Worm (Caenorhabditis elegans): ENCODE results near the gene xrn-2.
A peak's percentile ranks its signal among the peaks of the same experiment; 100 is the strongest.

The xrn-2 gene

DNA sequence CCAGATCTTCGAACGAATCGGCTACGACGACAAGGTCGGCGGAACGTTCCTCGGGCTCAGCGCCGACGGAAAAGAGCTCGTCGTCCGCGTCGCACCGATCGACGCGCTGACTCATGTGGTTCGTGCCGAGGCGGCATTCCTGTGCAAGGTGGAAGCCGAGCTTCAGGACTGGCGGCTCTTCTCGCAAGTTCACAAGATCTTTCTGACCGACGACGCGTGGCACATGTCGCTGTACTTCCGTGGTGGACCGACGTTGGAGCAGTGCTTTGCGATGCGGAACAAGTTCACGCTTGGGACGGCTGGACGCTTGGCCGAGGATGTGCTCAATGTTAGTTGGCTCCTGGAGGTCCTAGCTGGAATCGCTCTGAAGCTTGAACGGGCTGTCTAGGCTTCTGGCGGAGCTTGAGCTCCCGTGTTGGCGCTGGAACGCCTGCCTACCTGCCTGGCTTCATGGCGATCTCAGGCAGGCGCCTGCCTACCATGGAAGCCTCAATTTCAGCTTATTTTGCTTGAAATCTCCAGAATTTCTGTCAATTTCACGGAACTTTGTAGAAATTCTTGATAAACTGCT, 16.6 kb upstream of the xrn-2 start:
- TF ChIP-seq mdl-1 (tag; optimal IDR thresholded peaks at IDR 0.05) (no peak), mml-1 (tag; optimal IDR thresholded peaks at IDR 0.05) (no peak), nhr-77 (tag; optimal IDR thresholded peaks at IDR 0.05) (no peak), lsy-12 (tag; optimal IDR thresholded peaks at IDR 0.05) (no peak), aly-2 (tag; optimal IDR thresholded peaks at IDR 0.05) (no peak)

DNA sequence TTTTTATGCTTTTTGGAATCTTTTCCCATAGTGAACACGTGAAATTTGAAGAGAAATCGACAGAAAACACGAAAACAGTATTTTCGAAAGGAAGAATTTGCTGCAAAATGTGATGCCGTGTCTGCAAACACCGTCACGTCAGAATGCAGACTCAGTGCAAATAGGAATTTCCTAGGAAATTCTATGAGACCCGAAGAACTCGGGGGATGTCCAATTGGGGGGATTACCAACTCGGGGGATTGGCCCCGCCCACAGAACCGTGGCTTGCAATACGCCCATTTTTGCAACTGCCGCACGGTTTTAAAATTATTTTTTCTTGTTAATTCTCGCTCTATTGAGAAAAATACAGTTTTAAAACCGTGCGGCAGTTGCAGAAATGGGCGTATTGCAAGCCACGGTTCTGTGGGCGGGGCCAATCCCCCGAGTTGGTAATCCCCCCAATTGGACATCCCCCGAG, 13.4 kb upstream of the xrn-2 start, which contains the start of gene cacn-1:
Gene cacn-1, minus strand, starts transcription at position 51 of the 457 bp plus-strand sequence.
- TF ChIP-seq tbx-2 (tag; optimal IDR thresholded peaks at IDR 0.05) (peak; percentile 0), hmg-11 (tag; optimal IDR thresholded peaks at IDR 0.05) (peak; percentile 47), nhr-77 (tag; optimal IDR thresholded peaks at IDR 0.05) (peak; percentile 53), pha-4 (tag; optimal IDR thresholded peaks at IDR 0.05) (peak; percentile 23), nhr-43 (tag; optimal IDR thresholded peaks at IDR 0.05; ENCODE audit: poor library complexity, severe bottlenecking) (peak; percentile 7), lin-15B (tag; optimal IDR thresholded peaks at IDR 0.05) (peak; percentile 4), nfya-1 (tag; optimal IDR thresholded peaks at IDR 0.05; ENCODE audit: insufficient read depth) (peak; percentile 20)

DNA sequence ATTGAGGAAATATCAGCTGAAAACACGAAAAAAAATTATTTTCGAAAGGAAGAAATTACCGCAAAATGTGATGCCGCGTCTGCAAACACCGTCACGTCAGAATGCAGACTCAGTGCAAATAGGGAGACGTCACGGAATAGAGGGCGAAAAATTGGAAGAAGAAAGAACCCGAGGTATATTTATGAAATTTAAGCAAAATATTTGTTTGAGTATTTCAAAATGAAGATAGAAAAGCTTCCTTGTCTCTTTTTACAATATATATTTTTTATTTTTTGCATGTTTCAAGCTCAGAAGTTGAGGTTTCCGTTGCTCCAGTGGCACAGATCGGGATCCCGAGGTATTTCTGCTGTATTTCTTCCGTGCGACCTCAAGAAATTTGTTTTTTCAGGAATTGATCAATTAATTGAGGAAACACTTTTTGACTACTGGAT, 11.7 kb upstream of the xrn-2 start, which contains the start of gene W03H9.2:
Gene W03H9.2, minus strand, starts transcription at position 32 of the 431 bp plus-strand sequence.
- peak; percentile 61 for TF ChIP-seq lsy-12 (tag; optimal IDR thresholded peaks at IDR 0.05)
- TF ChIP-seq ceh-28 (tag; optimal IDR thresholded peaks at IDR 0.05) = peak; percentile 40
- TF ChIP-seq skn-1 (tag; optimal IDR thresholded peaks at IDR 0.05) = no peak
- TF ChIP-seq nhr-25 (tag; optimal IDR thresholded peaks at IDR 0.05) = peak; percentile 39
- TF ChIP-seq nhr-76 (tag; optimal IDR thresholded peaks at IDR 0.05) = no peak
- no peak for TF ChIP-seq mdl-1 (tag; optimal IDR thresholded peaks at IDR 0.05)
- TF ChIP-seq eor-1 (tag; optimal IDR thresholded peaks at IDR 0.05) = no peak
- peak; percentile 45 for TF ChIP-seq nhr-23 (tag; optimal IDR thresholded peaks at IDR 0.05)
- no peak for TF ChIP-seq sea-2 (GFP tag; optimal IDR thresholded peaks at IDR 0.05)
- TF ChIP-seq pha-4 (tag; optimal IDR thresholded peaks at IDR 0.05) = peak; percentile 42
- no peak for TF ChIP-seq unc-62 (GFP tag; optimal IDR thresholded peaks at IDR 0.05)
- peak; percentile 60 for TF ChIP-seq nfya-1 (tag; optimal IDR thresholded peaks at IDR 0.05; ENCODE audit: insufficient read depth)
- peak; percentile 88 for TF ChIP-seq hmg-11 (tag; optimal IDR thresholded peaks at IDR 0.05)
- TF ChIP-seq egl-27 (tag; optimal IDR thresholded peaks at IDR 0.05) = no peak
- TF ChIP-seq snpc-4 (tag; optimal IDR thresholded peaks at IDR 0.05) = peak; percentile 5
- no peak for TF ChIP-seq fkh-10 (GFP tag; optimal IDR thresholded peaks at IDR 0.05)
- peak; percentile 26 for TF ChIP-seq R02D3.7 (tag; optimal IDR thresholded peaks at IDR 0.05)
- TF ChIP-seq nhr-43 (tag; optimal IDR thresholded peaks at IDR 0.05; ENCODE audit: poor library complexity, severe bottlenecking) = peak; percentile 72
- TF ChIP-seq lin-15B (tag; optimal IDR thresholded peaks at IDR 0.05) = peak; percentile 41
- peak; percentile 26 for TF ChIP-seq elt-2 (tag; optimal IDR thresholded peaks at IDR 0.05)
- no peak for TF ChIP-seq elt-1 (tag; optimal IDR thresholded peaks at IDR 0.05)

DNA sequence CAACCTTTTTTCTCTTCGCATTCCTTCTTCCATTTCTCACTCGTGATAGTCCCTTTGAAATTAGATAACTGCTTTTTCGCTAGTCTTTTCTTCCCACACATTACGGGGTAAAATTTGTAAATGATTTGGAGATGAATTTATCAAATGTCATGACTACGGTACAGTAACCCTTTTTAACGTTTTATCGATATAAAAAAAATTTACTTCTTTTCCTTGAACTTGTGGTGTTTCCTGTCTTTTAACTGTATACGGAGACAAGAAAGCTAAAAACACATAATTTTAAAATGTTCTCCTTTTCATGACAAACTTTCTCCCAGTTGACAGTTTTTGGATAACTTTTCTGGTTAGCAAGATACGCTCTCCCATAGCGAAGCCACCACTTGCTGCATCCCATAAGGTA, 5.5 kb upstream of the xrn-2 start, which contains the start of gene W03H9.1:
Gene W03H9.1, minus strand, starts transcription at position 101 of the 400 bp plus-strand sequence.
- no peak for TF ChIP-seq nfya-1 (tag; optimal IDR thresholded peaks at IDR 0.05; ENCODE audit: insufficient read depth)
- TF ChIP-seq nhr-11 (tag; optimal IDR thresholded peaks at IDR 0.05) = no peak

DNA sequence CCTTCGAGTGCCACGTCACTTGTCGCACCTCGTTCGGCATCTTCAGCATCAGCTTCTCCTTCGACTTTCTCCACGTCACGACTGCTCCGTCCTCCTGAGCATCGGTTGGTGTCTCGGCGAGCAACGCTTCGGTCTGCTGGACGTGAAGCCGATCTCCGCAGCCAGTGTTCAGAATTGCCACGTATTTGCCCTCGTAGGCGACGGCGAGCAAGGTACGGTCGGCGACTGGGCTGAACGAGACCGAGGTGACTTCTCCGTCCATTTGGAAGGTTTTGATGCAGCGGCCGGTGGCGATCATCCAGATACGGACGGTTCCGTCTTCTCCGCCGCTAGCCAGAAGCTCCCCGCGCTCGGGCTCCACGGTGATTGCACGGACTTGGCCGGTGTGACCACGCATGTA, 3.3 kb upstream of the xrn-2 start:
- TF ChIP-seq egl-5 (tag; optimal IDR thresholded peaks at IDR 0.05) = no peak

DNA sequence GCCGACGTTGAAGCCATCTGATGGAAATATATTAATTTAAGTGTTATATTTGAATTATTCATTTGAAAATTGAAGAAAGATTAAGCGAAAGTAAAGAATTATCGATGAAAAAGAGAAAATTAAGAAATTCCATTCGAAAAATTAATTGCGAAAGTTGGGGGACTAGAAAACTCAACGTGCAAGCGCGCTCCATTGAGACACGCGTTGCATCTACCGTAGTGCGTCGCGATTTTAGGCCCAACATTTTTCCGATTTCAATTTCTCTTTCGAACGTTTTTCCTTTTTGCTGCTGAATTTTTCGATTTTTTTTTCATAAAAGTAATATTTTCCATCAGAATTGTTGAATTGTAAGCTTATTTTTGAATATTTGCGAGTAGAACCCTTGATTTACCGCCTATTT, 1.2 kb upstream of the xrn-2 start, which contains the start of gene Y48B6A.1:
Gene Y48B6A.1, minus strand, starts transcription at position 17 of the 400 bp plus-strand sequence.
- TF ChIP-seq unc-62 (GFP tag; optimal IDR thresholded peaks at IDR 0.05) = no peak
- TF ChIP-seq daf-12 (tag; optimal IDR thresholded peaks at IDR 0.05) = no peak
- TF ChIP-seq ZK546.5 (tag; optimal IDR thresholded peaks at IDR 0.05) = peak; percentile 9
- TF ChIP-seq mdl-1 (tag; optimal IDR thresholded peaks at IDR 0.05) = peak; percentile 12
- no peak for TF ChIP-seq mml-1 (tag; optimal IDR thresholded peaks at IDR 0.05)
- peak; percentile 95 for TF ChIP-seq nhr-23 (tag; optimal IDR thresholded peaks at IDR 0.05)
- TF ChIP-seq skn-1 (tag; optimal IDR thresholded peaks at IDR 0.05) = peak; percentile 85
- TF ChIP-seq lin-39 (tag; optimal IDR thresholded peaks at IDR 0.05) = peak; percentile 96
- peak; percentile 77 for TF ChIP-seq fkh-10 (GFP tag; optimal IDR thresholded peaks at IDR 0.05)
- peak in 1 of 3 experiments; percentile 85 for TF ChIP-seq elt-3 (tag; optimal IDR thresholded peaks at IDR 0.05)
- peak; percentile 91 for TF ChIP-seq nhr-77 (tag; optimal IDR thresholded peaks at IDR 0.05)
- TF ChIP-seq jun-1 (tag; optimal IDR thresholded peaks at IDR 0.05) = peak; percentile 76
- TF ChIP-seq lsy-12 (tag; optimal IDR thresholded peaks at IDR 0.05) = peak; percentile 88
- TF ChIP-seq aly-2 (tag; optimal IDR thresholded peaks at IDR 0.05) = no peak
- no peak for TF ChIP-seq sea-2 (GFP tag; optimal IDR thresholded peaks at IDR 0.05)
- TF ChIP-seq nhr-25 (tag; optimal IDR thresholded peaks at IDR 0.05) = peak; percentile 96
- TF ChIP-seq fkh-2 (tag; optimal IDR thresholded peaks at IDR 0.05) = no peak
- peak; percentile 15 for TF ChIP-seq ceh-16 (tag; optimal IDR thresholded peaks at IDR 0.05)
- peak; percentile 95 for TF ChIP-seq nhr-43 (tag; optimal IDR thresholded peaks at IDR 0.05; ENCODE audit: poor library complexity, severe bottlenecking)
- peak; percentile 99 for TF ChIP-seq lin-15B (tag; optimal IDR thresholded peaks at IDR 0.05)
- no peak for TF ChIP-seq nhr-67 (tag; optimal IDR thresholded peaks at IDR 0.05)
- TF ChIP-seq hmg-11 (tag; optimal IDR thresholded peaks at IDR 0.05) = peak; percentile 64
- TF ChIP-seq pha-4 (tag; optimal IDR thresholded peaks at IDR 0.05) = peak; percentile 99
- TF ChIP-seq ceh-82 (tag; optimal IDR thresholded peaks at IDR 0.05) = peak; percentile 50
- peak; percentile 82 for TF ChIP-seq R02D3.7 (tag; optimal IDR thresholded peaks at IDR 0.05)
- TF ChIP-seq egl-27 (tag; optimal IDR thresholded peaks at IDR 0.05) = no peak
- peak; percentile 73 for TF ChIP-seq ceh-28 (tag; optimal IDR thresholded peaks at IDR 0.05)
- peak; percentile 90 for TF ChIP-seq egl-5 (tag; optimal IDR thresholded peaks at IDR 0.05)
- TF ChIP-seq zag-1 (tag; optimal IDR thresholded peaks at IDR 0.05) = peak; percentile 18

All from whole organism, L3 larva.